Worm (Caenorhabditis elegans) whole organism, late embryonic: Measurements from ENCODE around the gene ZK546.19.
"Not testable (repeated sequence)": the region's sequence is repeated elsewhere in the genome, so short reads cannot be mapped to it uniquely, and the experiment has no call there.

ENCODE experiments used
- C08G9.2 ChIP-seq: sonication (generic microtip); optimal IDR thresholded peaks from 2 replicates; lab custom pipeline; 2016; ENCODE audit warnings: mild to moderate bottlenecking, missing genetic modification characterization, moderate library complexity, missing compliant biosample characterization
- K02D7.2 ChIP-seq: sonication (generic microtip); optimal IDR thresholded peaks from 2 replicates; lab custom pipeline; 2017; ENCODE audit warnings: mild to moderate bottlenecking, missing genetic modification characterization, missing compliant biosample characterization
- T23F11.4 ChIP-seq: fragments of 200-800 bp; sonication (Bioruptor generic); optimal IDR thresholded peaks from 2 replicates; lab custom pipeline; 2018; ENCODE audit warnings: mild to moderate bottlenecking, missing genetic modification characterization, missing compliant biosample characterization
- ahr-1 ChIP-seq: sonication (generic microtip); optimal IDR thresholded peaks from 2 replicates; lab custom pipeline; 2016; ENCODE audit warnings: missing genetic modification characterization, missing compliant biosample characterization
- ama-1 ChIP-seq: fragments of 150-350 bp; optimal IDR thresholded peaks from 2 replicates; lab custom pipeline; 2014
- ceh-18 ChIP-seq: sonication (generic microtip); optimal IDR thresholded peaks from 2 replicates; lab custom pipeline; 2016; ENCODE audit warnings: missing genetic modification characterization, missing compliant biosample characterization
- ceh-19 ChIP-seq: fragments of 200-800 bp; sonication (Bioruptor generic); optimal IDR thresholded peaks from 2 replicates; lab custom pipeline; 2018; ENCODE audit warnings: mild to moderate bottlenecking, missing genetic modification characterization, missing compliant biosample characterization
- ceh-2 ChIP-seq: sonication (generic microtip); optimal IDR thresholded peaks from 2 replicates; lab custom pipeline; 2016; ENCODE audit warnings: missing genotype, missing genetic modification characterization, missing compliant biosample characterization
- ceh-22 ChIP-seq: sonication (generic microtip); optimal IDR thresholded peaks from 2 replicates; lab custom pipeline; 2017; ENCODE audit warnings: missing biosample characterization, missing genetic modification characterization
- ceh-24 ChIP-seq: sonication (generic microtip); optimal IDR thresholded peaks from 2 replicates; lab custom pipeline; 2016; ENCODE audit warnings: mild to moderate bottlenecking, missing genetic modification characterization, missing compliant biosample characterization
- ceh-34 ChIP-seq: sonication (generic microtip); optimal IDR thresholded peaks from 2 replicates; lab custom pipeline; 2016; ENCODE audit warnings: mild to moderate bottlenecking, missing genetic modification characterization, missing compliant biosample characterization
- ceh-48 ChIP-seq: sonication (generic microtip); optimal IDR thresholded peaks from 2 replicates; lab custom pipeline; 2016; ENCODE audit warnings: missing genetic modification characterization, inconsistent platforms, missing compliant biosample characterization
- ceh-6 ChIP-seq: fragments of 200-800 bp; sonication (Bioruptor generic); optimal IDR thresholded peaks from 2 replicates; lab custom pipeline; 2018; ENCODE audit warnings: mild to moderate bottlenecking, missing genetic modification characterization, missing compliant biosample characterization
- che-1 ChIP-seq: sonication (generic microtip); optimal IDR thresholded peaks from 2 replicates; lab custom pipeline; 2016; ENCODE audit warnings: mild to moderate bottlenecking, missing genetic modification characterization, missing compliant biosample characterization
- dve-1 ChIP-seq: sonication (generic microtip); optimal IDR thresholded peaks from 2 replicates; lab custom pipeline; 2017; ENCODE audit warnings: antibody characterized with exemption, mild to moderate bottlenecking, missing genetic modification characterization, missing compliant biosample characterization
- eyg-1 ChIP-seq: sonication (generic microtip); optimal IDR thresholded peaks from 2 replicates; lab custom pipeline; 2016; ENCODE audit warnings: missing genotype, missing genetic modification characterization, missing compliant biosample characterization
- fkh-10 ChIP-seq: fragments of 150-350 bp; optimal IDR thresholded peaks from 2 replicates; lab custom pipeline; 2014; ENCODE audit warnings: missing biosample characterization, missing genetic modification reagents, missing genetic modification characterization
- hlh-13 ChIP-seq: fragments of 200-800 bp; sonication (Bioruptor generic); optimal IDR thresholded peaks from 2 replicates; lab custom pipeline; 2018; ENCODE audit warnings: mild to moderate bottlenecking, missing genetic modification characterization, missing compliant biosample characterization
- hlh-6 ChIP-seq: sonication (generic microtip); optimal IDR thresholded peaks from 2 replicates; lab custom pipeline; 2016; ENCODE audit warnings: missing genotype, missing genetic modification characterization, missing compliant biosample characterization
- lin-11 ChIP-seq: fragments of 200-800 bp; sonication (Bioruptor generic); optimal IDR thresholded peaks from 2 replicates; lab custom pipeline; 2018; ENCODE audit warnings: mild to moderate bottlenecking, missing genetic modification characterization, missing compliant biosample characterization
- nhr-11 ChIP-seq: fragments of 150-350 bp; optimal IDR thresholded peaks from 2 replicates; lab custom pipeline; 2014; ENCODE audit warnings: missing biosample characterization, missing genetic modification characterization
- npax-4 ChIP-seq: sonication (generic microtip); optimal IDR thresholded peaks from 2 replicates; lab custom pipeline; 2016; ENCODE audit warnings: missing genetic modification characterization, missing compliant biosample characterization
- odd-2 ChIP-seq: sonication (generic microtip); optimal IDR thresholded peaks from 2 replicates; lab custom pipeline; 2017; ENCODE audit warnings: antibody characterized with exemption, mild to moderate bottlenecking, missing genetic modification characterization, missing compliant biosample characterization
- pag-3 ChIP-seq: sonication (generic microtip); optimal IDR thresholded peaks from 2 replicates; lab custom pipeline; 2016; ENCODE audit warnings: missing compliant biosample characterization, missing genetic modification characterization, borderline replicate concordance
- pat-9 ChIP-seq: fragments of 200-800 bp; sonication (Bioruptor generic); optimal IDR thresholded peaks from 2 replicates; lab custom pipeline; 2018; ENCODE audit warnings: mild to moderate bottlenecking, missing genetic modification characterization, moderate library complexity, missing compliant biosample characterization
- pha-2 ChIP-seq: sonication (generic microtip); optimal IDR thresholded peaks from 2 replicates; lab custom pipeline; 2017; ENCODE audit warnings: mild to moderate bottlenecking, missing genetic modification characterization, missing compliant biosample characterization
- pha-4 ChIP-seq: fragments of 150-350 bp; optimal IDR thresholded peaks from 2 replicates; lab custom pipeline; 2018; ENCODE audit warnings: missing biosample characterization, missing genetic modification reagents, missing genetic modification characterization
- rnt-1 ChIP-seq: sonication (generic microtip); optimal IDR thresholded peaks from 2 replicates; lab custom pipeline; 2016; ENCODE audit warnings: missing genetic modification characterization, missing compliant biosample characterization
- sdc-2 ChIP-seq: sonication (generic microtip); optimal IDR thresholded peaks from 2 replicates; lab custom pipeline; 2016; ENCODE audit warnings: missing genotype, missing genetic modification characterization, missing compliant biosample characterization
- sox-2 ChIP-seq: fragments of 200-800 bp; sonication (Bioruptor generic); IDR thresholded peaks from 2 replicates; pipeline ENCODE4 v1.3.6; 2022; ENCODE audit warnings: missing genetic modification reagents, missing genetic modification characterization, missing compliant biosample characterization
- sox-4 ChIP-seq: sonication (generic microtip); optimal IDR thresholded peaks from 2 replicates; lab custom pipeline; 2017; ENCODE audit warnings: mild to moderate bottlenecking, missing genetic modification characterization, inconsistent platforms, missing compliant biosample characterization
- syd-9 ChIP-seq: sonication (generic microtip); optimal IDR thresholded peaks from 2 replicates; lab custom pipeline; 2016; ENCODE audit warnings: mild to moderate bottlenecking, missing genetic modification characterization, moderate library complexity, missing compliant biosample characterization
- tbx-2 ChIP-seq: sonication (generic microtip); optimal IDR thresholded peaks from 2 replicates; lab custom pipeline; 2016; ENCODE audit warnings: missing genetic modification characterization, missing compliant biosample characterization
- ttx-3 ChIP-seq: sonication (generic microtip); optimal IDR thresholded peaks from 2 replicates; lab custom pipeline; 2016; ENCODE audit warnings: missing genetic modification reagents, missing genetic modification characterization, missing compliant biosample characterization
- unc-3 ChIP-seq, 2 experiments: fragments of 200-800 bp in 1 of 2; sonication (Bioruptor generic) in 1 of 2; sonication (generic microtip) in 1 of 2; conservative IDR thresholded peaks in 1 of 2; optimal IDR thresholded peaks in 1 of 2; 2 replicates each; pipeline versions ENCODE4 v1.3.6 to Lab custom; 2016 to 2022; ENCODE audit warnings: missing compliant biosample characterization in 2 of 2, missing genetic modification characterization in 2 of 2, missing genetic modification reagents in 1 of 2
- unc-42 ChIP-seq: sonication (generic microtip); optimal IDR thresholded peaks from 2 replicates; lab custom pipeline; 2016; ENCODE audit warnings: missing genotype, missing genetic modification characterization, missing compliant biosample characterization
- unc-55 ChIP-seq: sonication (generic microtip); optimal IDR thresholded peaks from 2 replicates; lab custom pipeline; 2017; ENCODE audit warnings: missing biosample characterization, missing genetic modification reagents, missing genetic modification characterization
- unc-86 ChIP-seq: sonication (generic microtip); optimal IDR thresholded peaks from 2 replicates; lab custom pipeline; 2016; ENCODE audit warnings: missing genetic modification characterization, missing compliant biosample characterization
- zip-5 ChIP-seq: sonication (generic microtip); optimal IDR thresholded peaks from 2 replicates; lab custom pipeline; 2016; ENCODE audit warnings: missing genetic modification characterization, missing compliant biosample characterization
- ztf-16 ChIP-seq: sonication (generic microtip); optimal IDR thresholded peaks from 2 replicates; lab custom pipeline; 2017; ENCODE audit warnings: missing genetic modification characterization, missing compliant biosample characterization

ZK546.19 gene

ce11 chrII:4931286-4931685 lies 10.2 kb upstream of the ZK546.19 start:
- TF ChIP-seq ztf-16 (tag; lab: Kevin White, UChicago) (no peak), hlh-6 (no peak)
- TF ChIP-seq, all 69 proteins: peak for 0

- not testable (repeated sequence) for TF ChIP-seq ceh-22 (tag; lab: Kevin White, UChicago); che-1 (tag; lab: Kevin White, UChicago); rnt-1
Measured at ce11 chrII:4932727-4933126, 8.8 kb upstream of the ZK546.19 start, which contains the start of gene msp-152. msp-152 (plus strand) TSS chrII:4933027.

ce11 chrII:4934954-4935353 lies 6.6 kb upstream of the ZK546.19 start, which contains the start of gene gst-30:
gst-30 (minus strand) TSS chrII:4935054.
- no peak for TF ChIP-seq ceh-48
- no peak for TF ChIP-seq pag-3
- no peak for TF ChIP-seq ztf-16 (tag; lab: Kevin White, UChicago)
- no peak for TF ChIP-seq syd-9 (tag; lab: Kevin White, UChicago)
- TF ChIP-seq zip-5, result no peak
- no peak for TF ChIP-seq dve-1 (tag; lab: Kevin White, UChicago)
- TF ChIP-seq hlh-6, result no peak
- no peak for TF ChIP-seq ceh-34
- no peak for TF ChIP-seq sdc-2 (tag; lab: Kevin White, UChicago)
- no peak for TF ChIP-seq C08G9.2 (tag; lab: Kevin White, UChicago)
- no peak for TF ChIP-seq ceh-24
- no peak for TF ChIP-seq ama-1 (lab: Kevin White, UChicago)
- TF ChIP-seq K02D7.2 (tag; lab: Kevin White, UChicago), result no peak

ce11 chrII:4935518-4935917 lies 6.0 kb upstream of the ZK546.19 start, which contains the start of gene ZK546.5:
ZK546.5 (plus strand) TSS chrII:4935818.
- TF ChIP-seq sox-4 (no peak), syd-9 (tag; lab: Kevin White, UChicago) (no peak), ceh-48 (peak; percentile 25), unc-42 (tag; lab: Kevin White, UChicago) (peak; percentile 60)

- TF ChIP-seq pha-2 (tag; lab: Kevin White, UChicago) (no peak), sdc-2 (tag; lab: Kevin White, UChicago) (no peak), ceh-19 (GFP tag; lab: Kevin White, UChicago) (no peak), sox-4 (no peak), ceh-18 (tag; lab: Kevin White, UChicago) (no peak), pag-3 (no peak), rnt-1 (no peak), sox-2 (no peak), pha-4 (tag; lab: Kevin White, UChicago) (no peak), ahr-1 (no peak), npax-4 (tag; lab: Kevin White, UChicago) (no peak), lin-11 (no peak), eyg-1 (tag; lab: Kevin White, UChicago) (no peak), ceh-48 (no peak), ztf-16 (tag; lab: Kevin White, UChicago) (no peak), ceh-2 (no peak), unc-55 (GFP tag; lab: Kevin White, UChicago) (no peak)
- TF ChIP-seq, all 69 proteins: peak for 0
Measured at ce11 chrII:4937743-4938142, 3.8 kb upstream of the ZK546.19 start, which contains the start of gene ZK546.4. ZK546.4 (plus strand) TSS chrII:4938043.

- no peak for TF ChIP-seq rnt-1
- TF ChIP-seq ttx-3, result no peak
- TF ChIP-seq ztf-16 (tag; lab: Kevin White, UChicago), result no peak
- TF ChIP-seq pat-9, result no peak
Measured at ce11 chrII:4941050-4941449, 476 bp upstream of the ZK546.19 start, which contains the start of gene cblc-1. cblc-1 (minus strand) TSS chrII:4941150.

- TF ChIP-seq fkh-10 (GFP tag; lab: Kevin White, UChicago) (no peak), ahr-1 (no peak), che-1 (tag; lab: Kevin White, UChicago) (peak; percentile 73), ceh-19 (GFP tag; lab: Kevin White, UChicago) (peak; percentile 72), tbx-2 (tag; lab: Kevin White, UChicago) (peak; percentile 81), nhr-11 (tag; lab: Kevin White, UChicago) (no peak), T23F11.4 (GFP tag; lab: Kevin White, UChicago) (peak; percentile 82), odd-2 (tag; lab: Kevin White, UChicago) (no peak), ceh-6 (GFP tag; lab: Kevin White, UChicago) (peak; percentile 80), pha-4 (tag; lab: Kevin White, UChicago) (no peak), hlh-6 (peak; percentile 90), hlh-13 (peak; percentile 24), unc-86 (tag; lab: Kevin White, UChicago) (peak; percentile 43), ceh-22 (tag; lab: Kevin White, UChicago) (peak; percentile 36), unc-3 (GFP tag; conservative IDR thresholded peaks at IDR 0.05; lab: Robert Waterston, UW) (peak; percentile 33; the same call in 1 of the 2 replicates), unc-3 (tag; optimal IDR thresholded peaks at IDR 0.05; lab: Kevin White, UChicago) (peak; percentile 28)
Measured at ce11 chrII:4942397-4942796, 871 bp downstream of the ZK546.19 start.
